Worm (Caenorhabditis elegans) whole organism, L2 larva: ENCODE data around the gene Y119D3B.21.

Source experiments
- C34F6.9 ChIP-seq: fragments of 150-350 bp; optimal IDR thresholded peaks from 2 replicates; lab custom pipeline; 2014; ENCODE audit warnings: missing biosample characterization, missing genetic modification characterization
- F13H6.1 ChIP-seq: sonication (generic microtip); optimal IDR thresholded peaks from 2 replicates; lab custom pipeline; 2016; ENCODE audit warnings: missing genetic modification characterization, missing compliant biosample characterization
- Y55F3AM.14 ChIP-seq: fragments of 200-800 bp; sonication (Bioruptor generic); optimal IDR thresholded peaks from 2 replicates; lab custom pipeline; 2018; ENCODE audit warnings: mild to moderate bottlenecking, missing genetic modification characterization, missing compliant biosample characterization
- ZK546.5 ChIP-seq: sonication (generic microtip); optimal IDR thresholded peaks from 2 replicates; lab custom pipeline; 2017; ENCODE audit warnings: missing biosample characterization, missing genetic modification characterization
- ama-1 ChIP-seq: fragments of 150-350 bp; optimal IDR thresholded peaks from 2 replicates; lab custom pipeline; 2018; ENCODE audit warnings: inconsistent platforms
- crh-2 ChIP-seq: sonication (generic microtip); optimal IDR thresholded peaks from 2 replicates; lab custom pipeline; 2017; ENCODE audit warnings: missing biosample characterization, missing genetic modification characterization
- elt-1 ChIP-seq: fragments of 150-350 bp; optimal IDR thresholded peaks from 2 replicates; lab custom pipeline; 2014; ENCODE audit warnings: missing biosample characterization, missing genetic modification characterization
- elt-3 ChIP-seq: sonication (generic microtip); optimal IDR thresholded peaks from 2 replicates; lab custom pipeline; 2017; ENCODE audit warnings: missing biosample characterization, missing genetic modification characterization
- fos-1 ChIP-seq: fragments of 150-350 bp; optimal IDR thresholded peaks from 2 replicates; lab custom pipeline; 2014; ENCODE audit warnings: missing biosample characterization, missing genetic modification characterization
- gmeb-1 ChIP-seq: fragments of 150-350 bp; optimal IDR thresholded peaks from 2 replicates; lab custom pipeline; 2014; ENCODE audit warnings: missing biosample characterization, missing genetic modification characterization
- lin-11 ChIP-seq: fragments of 150-350 bp; sonication (generic microtip); optimal IDR thresholded peaks from 2 replicates; lab custom pipeline; 2014; ENCODE audit warnings: missing biosample characterization, missing genetic modification characterization, inconsistent platforms, mixed read lengths
- lin-13 ChIP-seq: fragments of 150-350 bp; optimal IDR thresholded peaks from 2 replicates; lab custom pipeline; 2014; ENCODE audit warnings: missing biosample characterization, missing genetic modification reagents, missing genetic modification characterization
- lin-39 ChIP-seq: fragments of 150-350 bp; optimal IDR thresholded peaks from 2 replicates; lab custom pipeline; 2014; ENCODE audit warnings: missing biosample characterization, missing genetic modification reagents, missing genetic modification characterization
- lsy-2 ChIP-seq, 2 experiments: fragments of 150-350 bp in 1 of 2; sonication (generic microtip) in 1 of 2; optimal IDR thresholded peaks; 2 replicates each; lab custom pipeline; 2014 to 2017; ENCODE audit warnings: missing biosample characterization in 2 of 2, missing genetic modification characterization in 2 of 2
- mdl-1 ChIP-seq, 2 experiments: fragments of 150-350 bp in 1 of 2; sonication (generic microtip) in 1 of 2; optimal IDR thresholded peaks; 2 replicates each; lab custom pipeline; 2017; ENCODE audit warnings: missing biosample characterization in 2 of 2, missing genetic modification characterization in 2 of 2
- nhr-12 ChIP-seq: fragments of 150-350 bp; optimal IDR thresholded peaks from 2 replicates; lab custom pipeline; 2014; ENCODE audit warnings: missing biosample characterization, missing genetic modification characterization
- nhr-129 ChIP-seq: fragments of 150-350 bp; optimal IDR thresholded peaks from 2 replicates; lab custom pipeline; 2014; ENCODE audit warnings: missing biosample characterization, missing genetic modification characterization
- nhr-237 ChIP-seq: fragments of 150-350 bp; optimal IDR thresholded peaks from 2 replicates; lab custom pipeline; 2014; ENCODE audit warnings: missing biosample characterization, missing genetic modification characterization
- nhr-25 ChIP-seq: fragments of 150-350 bp; sonication (generic microtip); optimal IDR thresholded peaks from 3 replicates; lab custom pipeline; 2014; ENCODE audit warnings: missing biosample characterization, missing genetic modification characterization
- sem-4 ChIP-seq: fragments of 150-350 bp; optimal IDR thresholded peaks from 2 replicates; lab custom pipeline; 2014; ENCODE audit warnings: missing biosample characterization, missing genetic modification reagents, missing genetic modification characterization
- skn-1 ChIP-seq: sonication (generic microtip); optimal IDR thresholded peaks from 2 replicates; lab custom pipeline; 2017; ENCODE audit warnings: missing biosample characterization, missing genetic modification characterization
- sma-3 ChIP-seq: sonication (generic microtip); optimal IDR thresholded peaks from 2 replicates; lab custom pipeline; 2016; ENCODE audit warnings: missing genetic modification reagents, missing genetic modification characterization, missing compliant biosample characterization
- sma-9 ChIP-seq, 2 experiments: fragments of 150-350 bp in 1 of 2; sonication (generic microtip) in 1 of 2; optimal IDR thresholded peaks; 2 replicates each; lab custom pipeline; 2014 to 2016; ENCODE audit warnings: missing genetic modification characterization in 2 of 2, mild to moderate bottlenecking in 1 of 2, missing biosample characterization in 1 of 2, missing compliant biosample characterization in 1 of 2, missing genetic modification reagents in 1 of 2, moderate library complexity in 1 of 2
- unc-39 ChIP-seq: fragments of 150-350 bp; optimal IDR thresholded peaks from 2 replicates; lab custom pipeline; 2014; ENCODE audit warnings: missing biosample characterization, missing genetic modification characterization
- unc-55 ChIP-seq: fragments of 150-350 bp; sonication (generic microtip); optimal IDR thresholded peaks from 3 replicates; lab custom pipeline; 2014; ENCODE audit warnings: missing biosample characterization, missing genetic modification reagents, missing genetic modification characterization
- ztf-4 ChIP-seq: fragments of 150-350 bp; optimal IDR thresholded peaks from 2 replicates; lab custom pipeline; 2014; ENCODE audit warnings: missing biosample characterization, missing genetic modification characterization

Y119D3B.21 gene

DNA sequence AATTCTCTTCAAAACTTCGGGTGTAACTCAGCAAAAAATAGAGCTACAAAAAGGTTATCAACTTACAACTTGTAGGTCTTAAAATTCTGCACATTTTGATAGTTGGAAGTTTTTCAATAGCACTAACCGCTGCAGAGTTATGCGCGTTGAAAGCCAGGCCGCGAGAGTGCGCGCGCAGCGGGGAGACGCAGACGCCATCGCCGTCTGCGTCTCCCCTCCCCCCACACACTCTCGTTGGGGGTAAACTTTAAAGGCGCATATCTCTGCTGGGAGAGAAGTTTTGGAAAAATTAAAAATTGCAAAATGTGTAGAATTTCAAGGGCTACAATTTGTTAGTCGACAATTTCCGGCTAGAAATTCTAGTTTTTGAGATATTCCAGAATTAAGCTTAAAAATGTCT lies 14.7 kb downstream of the Y119D3B.21 start:
- TF ChIP-seq lin-39 (tag; lab: Kevin White, UChicago): no peak
- TF ChIP-seq, all 48 proteins: peak for 0

DNA sequence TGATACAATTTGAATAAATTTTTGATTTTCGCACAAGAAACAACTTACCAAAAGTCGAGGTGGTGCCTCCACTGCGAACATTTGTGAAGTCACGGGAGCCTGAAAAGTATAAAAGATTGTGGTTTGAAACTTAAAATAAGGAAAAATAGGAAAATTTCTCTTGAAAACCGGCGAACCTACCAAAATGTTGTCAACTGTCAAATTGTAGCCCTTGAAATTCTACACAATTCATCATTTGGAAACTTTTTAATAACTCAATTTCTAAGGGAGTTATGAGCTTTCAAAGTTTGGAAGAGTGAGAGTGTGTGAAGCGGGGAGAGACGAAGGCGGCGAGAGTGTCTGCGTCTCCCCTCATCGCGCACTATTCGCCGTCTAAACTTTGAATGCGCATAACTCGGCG lies 15.4 kb downstream of the Y119D3B.21 start, which contains the start of gene pes-4:
pes-4 (minus strand) TSS at position 101 of the 400 bp plus-strand sequence.
- no peak for TF ChIP-seq sma-3 (GFP tag; lab: Kevin White, UChicago)
- TF ChIP-seq mdl-1 (tag; optimal IDR thresholded peaks at IDR 0.05; lab: Kevin White, UChicago): no peak
- no peak for TF ChIP-seq fos-1
- TF ChIP-seq skn-1 (tag; lab: Kevin White, UChicago): no peak
- no peak for TF ChIP-seq Y55F3AM.14 (GFP tag; lab: Kevin White, UChicago)

DNA sequence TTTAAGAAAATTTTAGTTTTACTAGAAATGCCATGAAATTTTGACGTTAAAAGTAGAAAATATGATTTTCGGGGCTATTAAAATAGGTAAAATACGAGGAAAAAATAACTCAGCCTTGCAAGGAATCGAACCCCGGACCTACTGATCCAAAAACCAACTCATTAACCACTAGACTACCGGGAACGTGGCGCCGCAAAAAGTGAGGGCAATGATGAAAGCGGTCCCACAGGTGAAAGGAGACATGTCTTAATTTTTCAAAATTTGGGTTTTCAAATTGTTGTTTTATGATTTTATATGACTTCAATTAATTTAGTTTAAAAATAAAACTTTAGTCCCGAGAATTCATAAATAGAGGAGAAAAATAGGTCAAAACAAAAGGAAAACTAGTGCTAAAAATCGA lies 15.9 kb downstream of the Y119D3B.21 start:
- no peak for TF ChIP-seq nhr-25 (tag; lab: Kevin White, UChicago)
- TF ChIP-seq gmeb-1: no peak
- no peak for TF ChIP-seq lin-11 (tag; lab: Kevin White, UChicago)

DNA sequence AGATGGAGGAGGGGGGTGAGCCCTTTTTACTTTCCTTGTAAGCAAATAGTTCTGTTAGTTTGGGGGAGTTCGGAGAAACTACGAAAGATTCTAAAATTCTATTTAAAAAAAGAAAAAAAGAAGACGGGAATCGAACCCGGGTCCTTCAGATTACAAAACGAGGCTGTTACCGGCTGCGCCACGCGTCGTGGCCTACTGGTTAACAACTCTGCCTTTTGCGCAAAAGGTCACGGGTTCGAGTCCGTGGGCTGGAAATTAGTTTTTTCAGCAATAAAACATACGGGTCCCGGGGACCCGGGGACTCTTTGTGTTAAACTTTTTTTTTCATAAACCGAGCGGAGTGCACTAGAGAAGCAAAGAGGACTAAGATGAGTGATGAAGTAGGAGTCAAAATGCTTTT lies 16.4 kb downstream of the Y119D3B.21 start:
- TF ChIP-seq nhr-12 (tag; lab: Kevin White, UChicago) (no peak), elt-3 (tag; lab: Kevin White, UChicago) (no peak), ZK546.5 (tag; lab: Kevin White, UChicago) (no peak), ztf-4 (no peak), unc-55 (no peak), crh-2 (tag; lab: Kevin White, UChicago) (no peak), sem-4 (tag; lab: Kevin White, UChicago) (no peak), Y55F3AM.14 (GFP tag; lab: Kevin White, UChicago) (no peak), unc-39 (tag; lab: Kevin White, UChicago) (no peak), elt-1 (tag; lab: Kevin White, UChicago) (no peak), ama-1 (lab: Kevin White, UChicago) (no peak)

DNA sequence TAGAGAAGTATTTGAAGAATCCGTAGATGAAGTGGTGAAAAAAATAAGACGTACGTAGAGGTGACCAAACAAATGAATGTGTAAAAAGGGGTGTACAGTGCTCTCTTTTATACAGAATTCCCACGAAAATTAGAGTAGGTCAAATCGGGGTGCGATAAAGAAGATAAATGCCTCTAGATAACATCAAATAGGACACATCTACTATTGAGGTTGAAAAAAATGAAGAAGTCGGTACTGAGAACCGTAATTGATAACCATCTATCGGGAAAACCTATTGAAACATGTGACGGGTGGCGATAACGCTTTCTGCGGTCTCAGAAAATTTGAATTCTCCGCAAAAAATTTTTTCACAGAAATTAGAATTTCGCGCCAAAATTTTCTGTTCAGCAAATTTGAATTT lies 23.9 kb downstream of the Y119D3B.21 start, which contains the start of gene fbxa-61:
fbxa-61 (plus strand) TSS at position 345 of the 400 bp plus-strand sequence.
- TF ChIP-seq elt-1 (tag; lab: Kevin White, UChicago) (no peak), lin-13 (GFP tag; lab: Kevin White, UChicago) (no peak), nhr-237 (no peak), F13H6.1 (tag; lab: Kevin White, UChicago) (no peak), sma-9 (GFP tag; optimal IDR thresholded peaks at IDR 0.05; lab: Kevin White, UChicago) (peak; percentile 29), sma-9 (tag; optimal IDR thresholded peaks at IDR 0.05; lab: Kevin White, UChicago) (no peak)

DNA sequence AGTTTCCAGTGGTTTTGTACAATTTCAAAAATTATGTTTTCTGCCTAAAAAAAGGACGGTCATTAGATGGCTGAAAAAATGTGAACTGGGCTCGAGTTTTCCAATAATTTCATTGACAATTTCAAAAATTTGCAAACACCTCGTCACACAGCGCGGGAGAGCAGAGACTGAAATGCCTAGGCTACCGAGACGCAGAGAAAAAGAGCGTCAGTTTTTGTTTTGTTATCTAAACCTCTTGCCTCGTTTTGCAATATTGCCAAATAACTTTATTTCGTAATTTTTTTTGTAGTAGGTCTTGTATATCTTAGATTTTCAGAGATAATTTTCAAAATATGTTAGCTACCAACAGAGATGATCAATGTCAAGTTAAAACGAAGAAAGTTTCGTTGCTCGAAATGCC lies 28.4 kb downstream of the Y119D3B.21 start, which contains the start of gene fbxa-63:
fbxa-63 (plus strand) TSS at position 310 of the 400 bp plus-strand sequence.
- TF ChIP-seq ZK546.5 (tag; lab: Kevin White, UChicago): no peak
- peak; percentile 33 for TF ChIP-seq sma-9 (GFP tag; optimal IDR thresholded peaks at IDR 0.05; lab: Kevin White, UChicago)
- TF ChIP-seq sma-9 (tag; optimal IDR thresholded peaks at IDR 0.05; lab: Kevin White, UChicago): no peak
- TF ChIP-seq nhr-12 (tag; lab: Kevin White, UChicago): no peak
- TF ChIP-seq nhr-129 (tag; lab: Kevin White, UChicago): peak; percentile 99
- peak; percentile 81 for TF ChIP-seq unc-55
- TF ChIP-seq lsy-2 (tag; optimal IDR thresholded peaks at IDR 0.05; lab: Kevin White, UChicago): peak; percentile 32 to 41
- TF ChIP-seq C34F6.9: peak; percentile 59

DNA sequence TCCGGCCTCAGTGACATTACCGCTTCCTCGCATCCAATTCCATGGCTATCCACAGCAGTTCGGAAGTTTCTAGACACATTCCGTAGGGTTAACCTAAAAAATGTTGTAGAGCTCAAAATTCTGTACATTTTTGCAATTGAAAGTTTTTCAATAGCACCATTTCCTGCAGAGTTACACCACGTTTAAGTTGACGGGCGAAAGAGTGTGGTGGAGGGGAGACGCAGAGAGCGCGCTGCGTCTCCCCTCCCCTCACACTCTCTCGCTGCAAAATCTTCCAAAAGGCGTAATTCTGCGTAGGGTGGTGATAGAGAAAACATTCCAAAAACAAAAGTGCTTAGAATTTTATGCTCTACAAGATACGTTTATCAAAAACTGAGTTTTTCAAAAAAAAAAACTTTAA lies 33.5 kb downstream of the Y119D3B.21 start:
- TF ChIP-seq Y55F3AM.14 (GFP tag; lab: Kevin White, UChicago) (no peak), sma-3 (GFP tag; lab: Kevin White, UChicago) (no peak), nhr-12 (tag; lab: Kevin White, UChicago) (no peak)

DNA sequence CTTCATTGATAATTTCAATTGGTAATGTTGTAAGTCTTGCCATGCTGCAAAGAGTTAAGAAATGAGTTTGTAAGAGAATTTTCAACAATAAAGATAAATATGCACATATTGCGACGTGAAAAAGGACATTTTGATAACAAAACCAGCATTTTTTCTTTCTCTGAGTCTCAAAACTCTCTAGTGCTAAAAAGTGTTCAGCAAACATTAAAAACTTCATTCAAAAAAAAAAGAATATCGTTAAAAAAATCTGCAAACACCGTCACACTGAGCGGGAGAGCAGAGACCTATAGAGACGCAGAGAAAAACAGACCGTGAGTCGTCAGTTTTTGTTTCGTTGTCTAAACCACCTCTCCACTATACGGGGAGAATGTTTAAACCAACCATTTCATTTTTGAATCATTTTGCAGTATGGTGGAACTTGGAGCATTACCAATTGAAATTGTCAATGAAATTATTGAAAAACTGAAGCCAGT lies 34.3 kb downstream of the Y119D3B.21 start, which contains the start of the genes fbxa-76 and fbxa-77:
fbxa-76 (minus strand) TSS at position 51 of the 473 bp plus-strand sequence.
fbxa-77 (plus strand) TSS at position 365 of the 473 bp plus-strand sequence.
- TF ChIP-seq F13H6.1 (tag; lab: Kevin White, UChicago) (peak; percentile 52), gmeb-1 (no peak), lin-13 (GFP tag; lab: Kevin White, UChicago) (peak; percentile 10), fos-1 (peak; percentile 71), crh-2 (tag; lab: Kevin White, UChicago) (peak; percentile 41), nhr-25 (tag; lab: Kevin White, UChicago) (peak; percentile 14), C34F6.9 (peak; percentile 38), lsy-2 (tag; optimal IDR thresholded peaks at IDR 0.05; lab: Kevin White, UChicago) (peak in 1 of 2 experiments; percentile 52), lin-11 (tag; lab: Kevin White, UChicago) (no peak), unc-55 (peak; percentile 73), sma-9 (GFP tag; optimal IDR thresholded peaks at IDR 0.05; lab: Kevin White, UChicago) (peak; percentile 58), sma-9 (tag; optimal IDR thresholded peaks at IDR 0.05; lab: Kevin White, UChicago) (no peak), lin-39 (tag; lab: Kevin White, UChicago) (no peak), nhr-129 (tag; lab: Kevin White, UChicago) (peak; percentile 71)
